Fruit fly (Drosophila melanogaster) whole organism, embryonic: ENCODE measurements around the gene CG3634.

Source experiments
- Abd-B ChIP-seq: fragments of 200-800 bp; sonication (Bioruptor generic); optimal IDR thresholded peaks from 2 replicates; lab custom pipeline; 2018; ENCODE audit warnings: missing biosample characterization, mild to moderate bottlenecking, missing genetic modification characterization, moderate library complexity
- Adf1 ChIP-seq: fragments of 200-800 bp; sonication (Bioruptor generic); IDR thresholded peaks from 2 replicates; pipeline ENCODE4 v1.3.6; 2022; ENCODE audit warnings: missing biosample characterization, missing genetic modification characterization
- Blimp-1 ChIP-seq: fragments of 200-800 bp; sonication (Bioruptor generic); optimal IDR thresholded peaks from 3 replicates; lab custom pipeline; 2018; ENCODE audit warnings: missing biosample characterization, missing genetic modification characterization, mild to moderate bottlenecking, moderate library complexity, missing genetic modification reagents
- CG10462 ChIP-seq: fragments of 200-800 bp; sonication (Bioruptor generic); optimal IDR thresholded peaks from 2 replicates; lab custom pipeline; 2016; ENCODE audit warnings: missing biosample characterization, missing genetic modification characterization
- CG10565 ChIP-seq: fragments of 200-800 bp; sonication (Bioruptor generic); optimal IDR thresholded peaks from 3 replicates; lab custom pipeline; 2016; ENCODE audit warnings: missing biosample characterization, mild to moderate bottlenecking, missing genetic modification characterization
- CG11456 ChIP-seq: fragments of 200-800 bp; sonication (Bioruptor generic); IDR thresholded peaks from 3 replicates; pipeline ENCODE4 v1.3.6; 2022; ENCODE audit warnings: missing biosample characterization, missing genetic modification characterization
- CG11560 ChIP-seq: fragments of 200-800 bp; sonication (Bioruptor generic); IDR thresholded peaks from 3 replicates; pipeline ENCODE4 v1.3.6; 2022; ENCODE audit warnings: missing biosample characterization, missing genetic modification characterization
- CG12155 ChIP-seq: fragments of 200-800 bp; sonication (Bioruptor generic); optimal IDR thresholded peaks from 3 replicates; lab custom pipeline; 2016; ENCODE audit warnings: missing biosample characterization, missing genetic modification characterization
- CG16779 ChIP-seq: fragments of 200-800 bp; sonication (Bioruptor generic); IDR thresholded peaks from 2 replicates; pipeline ENCODE4 v1.3.6; 2022; ENCODE audit warnings: missing biosample characterization, missing genetic modification characterization
- CG17186 ChIP-seq: fragments of 200-800 bp; sonication (Bioruptor generic); optimal IDR thresholded peaks from 3 replicates; lab custom pipeline; 2017; ENCODE audit warnings: missing biosample characterization, missing genetic modification reagents, missing genetic modification characterization
- CG1792 ChIP-seq: fragments of 200-800 bp; sonication (Bioruptor generic); optimal IDR thresholded peaks from 2 replicates; lab custom pipeline; 2016; ENCODE audit warnings: missing biosample characterization, missing genetic modification characterization
- CG18476 ChIP-seq: fragments of 200-800 bp; sonication (Bioruptor generic); optimal IDR thresholded peaks from 2 replicates; lab custom pipeline; 2016; ENCODE audit warnings: missing biosample characterization, mild to moderate bottlenecking, missing genetic modification characterization
- CG30020 ChIP-seq: fragments of 200-800 bp; optimal IDR thresholded peaks from 2 replicates; lab custom pipeline; 2019; ENCODE audit warnings: missing biosample characterization, mild to moderate bottlenecking, missing genetic modification characterization, moderate library complexity
- CG30403 ChIP-seq: fragments of 200-800 bp; sonication (Bioruptor generic); optimal IDR thresholded peaks from 3 replicates; lab custom pipeline; 2016; ENCODE audit warnings: missing biosample characterization, missing genetic modification characterization
- CG31388 ChIP-seq: fragments of 200-800 bp; sonication (Bioruptor generic); optimal IDR thresholded peaks from 2 replicates; lab custom pipeline; 2016; ENCODE audit warnings: missing biosample characterization, missing genetic modification characterization
- CG32772 ChIP-seq: fragments of 200-800 bp; sonication (Bioruptor generic); IDR thresholded peaks from 2 replicates; pipeline ENCODE4 v1.3.6; 2022; ENCODE audit warnings: missing biosample characterization, missing genetic modification characterization
- CG34224 ChIP-seq: fragments of 200-800 bp; sonication (Bioruptor generic); IDR thresholded peaks from 3 replicates; pipeline ENCODE4 v1.3.6; 2022; ENCODE audit warnings: missing biosample characterization, missing genetic modification characterization; ENCODE audit not compliant: partially characterized antibody
- CG34422 ChIP-seq: fragments of 200-800 bp; sonication (Bioruptor generic); IDR thresholded peaks from 3 replicates; pipeline ENCODE4 v1.3.6; 2022; ENCODE audit warnings: missing biosample characterization, missing genetic modification characterization
- CG3838 ChIP-seq: fragments of 200-800 bp; sonication (Bioruptor generic); optimal IDR thresholded peaks from 3 replicates; lab custom pipeline; 2016; ENCODE audit warnings: missing biosample characterization, missing genetic modification characterization
- CG43689 ChIP-seq: fragments of 200-800 bp; sonication (Bioruptor generic); IDR thresholded peaks from 2 replicates; pipeline ENCODE4 v1.3.6; 2022; ENCODE audit warnings: missing biosample characterization, missing genetic modification characterization
- CG4424 ChIP-seq: fragments of 200-800 bp; sonication (Bioruptor generic); optimal IDR thresholded peaks from 3 replicates; lab custom pipeline; 2016; ENCODE audit warnings: missing biosample characterization, missing genetic modification characterization
- CG4707 ChIP-seq: fragments of 200-800 bp; sonication (Bioruptor generic); optimal IDR thresholded peaks from 2 replicates; lab custom pipeline; 2018; ENCODE audit warnings: missing biosample characterization, mild to moderate bottlenecking, missing genetic modification characterization, moderate library complexity
- CG4854 ChIP-seq: fragments of 200-800 bp; sonication (Bioruptor generic); optimal IDR thresholded peaks from 2 replicates; lab custom pipeline; 2016; ENCODE audit warnings: missing biosample characterization, missing genetic modification characterization, inconsistent platforms
- CG6813 ChIP-seq: fragments of 200-800 bp; sonication (Bioruptor generic); optimal IDR thresholded peaks from 2 replicates; lab custom pipeline; 2017; ENCODE audit warnings: missing biosample characterization, missing genetic modification characterization, mild to moderate bottlenecking, moderate library complexity, missing genetic modification reagents
- CG7839 ChIP-seq: fragments of 200-800 bp; sonication (Bioruptor generic); optimal IDR thresholded peaks from 3 replicates; lab custom pipeline; 2018; ENCODE audit warnings: missing biosample characterization, mild to moderate bottlenecking, missing genetic modification characterization, moderate library complexity
- CG8478 ChIP-seq: fragments of >200 bp; optimal IDR thresholded peaks from 2 replicates; lab custom pipeline; 2018
- CG9817 ChIP-seq: fragments of 200-800 bp; sonication (Bioruptor generic); optimal IDR thresholded peaks from 2 replicates; lab custom pipeline; 2018; ENCODE audit warnings: missing biosample characterization, mild to moderate bottlenecking, missing genetic modification characterization, moderate library complexity
- CG9876 ChIP-seq: fragments of 200-800 bp; sonication (Bioruptor generic); optimal IDR thresholded peaks from 2 replicates; lab custom pipeline; 2016; ENCODE audit warnings: missing biosample characterization, missing genetic modification characterization
- CkIIα-i1 ChIP-seq: fragments of 200-800 bp; sonication (Bioruptor generic); IDR thresholded peaks from 2 replicates; pipeline ENCODE4 v1.3.6; 2022; ENCODE audit warnings: missing biosample characterization, missing genetic modification characterization
- CrebB ChIP-seq: fragments of 200-800 bp; sonication (Bioruptor generic); optimal IDR thresholded peaks from 3 replicates; lab custom pipeline; 2018; ENCODE audit warnings: missing biosample characterization, mild to moderate bottlenecking, missing genetic modification characterization
- D19B ChIP-seq: fragments of 200-800 bp; sonication (Bioruptor generic); optimal IDR thresholded peaks from 2 replicates; lab custom pipeline; 2017; ENCODE audit warnings: missing biosample characterization, mild to moderate bottlenecking, missing genetic modification characterization
- Dek ChIP-seq: fragments of 200-800 bp; sonication (Bioruptor generic); optimal IDR thresholded peaks from 3 replicates; lab custom pipeline; 2019; ENCODE audit warnings: missing biosample characterization, mild to moderate bottlenecking, missing genetic modification characterization, moderate library complexity
- E2f1 ChIP-seq: fragments of 200-800 bp; sonication (Bioruptor generic); IDR thresholded peaks from 2 replicates; pipeline ENCODE4 v1.3.6; 2022; ENCODE audit warnings: missing biosample characterization, missing genetic modification characterization
- H2.0 ChIP-seq: fragments of 200-800 bp; sonication (Bioruptor generic); IDR thresholded peaks from 2 replicates; pipeline ENCODE4 v1.3.6; 2022; ENCODE audit warnings: missing biosample characterization, missing genetic modification characterization
- Hr39 ChIP-seq: fragments of >200 bp; optimal IDR thresholded peaks from 2 replicates; lab custom pipeline; 2017
- NfI ChIP-seq: fragments of 200-800 bp; sonication (Bioruptor generic); optimal IDR thresholded peaks from 3 replicates; lab custom pipeline; 2018; ENCODE audit warnings: missing biosample characterization, mild to moderate bottlenecking, missing genetic modification characterization, moderate library complexity
- PHDP ChIP-seq: fragments of 200-800 bp; sonication (Bioruptor generic); optimal IDR thresholded peaks from 3 replicates; lab custom pipeline; 2018; ENCODE audit warnings: missing biosample characterization, mild to moderate bottlenecking, missing genetic modification characterization, moderate library complexity
- Side ChIP-seq: fragments of 200-800 bp; sonication (Bioruptor generic); optimal IDR thresholded peaks from 2 replicates; lab custom pipeline; 2016; ENCODE audit warnings: missing biosample characterization, missing genetic modification characterization
- Trl ChIP-seq, 3 experiments: fragments of >200 bp in 2 of 3; fragments of 200-800 bp in 1 of 3; sonication (Bioruptor generic) in 1 of 3; optimal IDR thresholded peaks; 2 replicates in 1 of 3; 3 replicates in 2 of 3; lab custom pipeline; 2016 to 2017; ENCODE audit warnings: missing biosample characterization in 1 of 3, missing genetic modification characterization in 1 of 3
- chif ChIP-seq, 2 experiments: fragments of 200-800 bp; sonication (Bioruptor generic); optimal IDR thresholded peaks; 3 replicates each; lab custom pipeline; 2016; ENCODE audit warnings: missing biosample characterization in 2 of 2, missing genetic modification characterization in 2 of 2
- dmrt99B ChIP-seq: fragments of 200-800 bp; sonication (Bioruptor generic); optimal IDR thresholded peaks from 2 replicates; lab custom pipeline; 2018; ENCODE audit warnings: missing biosample characterization, mild to moderate bottlenecking, missing genetic modification characterization, moderate library complexity
- hkb ChIP-seq, 2 experiments: fragments of 200-800 bp in 1 of 2; fragments of >200 bp in 1 of 2; sonication (Bioruptor generic) in 1 of 2; IDR thresholded peaks in 1 of 2; optimal IDR thresholded peaks in 1 of 2; 2 replicates each; pipeline versions ENCODE4 v1.3.6 to Lab custom; 2017 to 2022; ENCODE audit warnings: missing biosample characterization in 1 of 2, missing genetic modification characterization in 1 of 2
- hth ChIP-seq: fragments of >200 bp; optimal IDR thresholded peaks from 2 replicates; lab custom pipeline; 2017; ENCODE audit warnings: inconsistent platforms
- nmo ChIP-seq: fragments of 200-800 bp; sonication (Bioruptor generic); optimal IDR thresholded peaks from 2 replicates; lab custom pipeline; 2018; ENCODE audit warnings: missing biosample characterization, mild to moderate bottlenecking, missing genetic modification characterization, moderate library complexity
- pb ChIP-seq: fragments of 200-800 bp; sonication (Bioruptor generic); optimal IDR thresholded peaks from 3 replicates; lab custom pipeline; 2016; ENCODE audit warnings: missing biosample characterization, missing genetic modification characterization
- psq ChIP-seq: fragments of 200-800 bp; sonication (Bioruptor generic); optimal IDR thresholded peaks from 2 replicates; lab custom pipeline; 2017; ENCODE audit warnings: missing biosample characterization, missing genetic modification characterization
- sd ChIP-seq: fragments of 200-800 bp; sonication (Bioruptor generic); optimal IDR thresholded peaks from 3 replicates; lab custom pipeline; 2018; ENCODE audit warnings: missing biosample characterization, mild to moderate bottlenecking, missing genetic modification characterization, moderate library complexity
- sob ChIP-seq: fragments of 200-800 bp; sonication (Bioruptor generic); IDR thresholded peaks from 2 replicates; pipeline ENCODE4 v1.3.6; 2022; ENCODE audit warnings: missing biosample characterization, missing genetic modification characterization
- tin ChIP-seq: fragments of 200-800 bp; sonication (Bioruptor generic); optimal IDR thresholded peaks from 3 replicates; lab custom pipeline; 2016; ENCODE audit warnings: missing biosample characterization, missing genetic modification characterization
- trem ChIP-seq: fragments of 200-800 bp; optimal IDR thresholded peaks from 3 replicates; lab custom pipeline; 2019; ENCODE audit warnings: missing biosample characterization, mild to moderate bottlenecking, missing genetic modification characterization, moderate library complexity

The CG3634 gene

DNA sequence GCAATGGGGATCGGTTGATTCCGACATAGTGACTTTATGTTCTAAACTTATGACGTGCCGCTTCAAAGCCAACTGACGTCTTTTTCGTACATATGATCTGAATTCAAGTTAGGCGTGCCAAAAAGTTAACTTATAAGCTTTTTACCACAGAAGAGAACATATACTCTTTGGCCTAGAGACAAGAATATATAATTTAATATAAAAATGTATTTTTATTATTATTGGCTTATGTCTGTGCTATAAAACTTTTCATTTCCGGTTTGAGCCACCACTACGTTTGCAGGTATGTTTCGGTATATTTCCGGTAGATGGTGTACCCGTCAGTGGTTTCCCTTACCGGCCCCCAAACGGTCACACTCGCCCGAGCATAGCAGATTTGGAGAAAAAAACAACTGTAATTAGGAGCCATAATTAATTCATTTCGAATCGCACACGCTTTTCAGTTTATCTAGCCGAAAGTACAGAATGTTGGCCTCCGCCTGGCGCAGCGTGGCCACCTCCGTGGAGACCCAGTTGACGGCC is 10.7 kb downstream of the CG3634 start, which contains the start of the genes CG3698 and tzn (continued):
- TF ChIP-seq CG6813 (GFP tag; lab: Kevin White, UChicago) = peak; percentile 95
- peak; percentile 97 for TF ChIP-seq sob
- peak; percentile 89 for TF ChIP-seq CG4854 (GFP tag; lab: Kevin White, UChicago)
- TF ChIP-seq CG17186 (GFP tag; lab: Kevin White, UChicago) = peak; percentile 85
- TF ChIP-seq CG11560 (tag; lab: Robert Waterston, UW) = peak; percentile 79; the same call in 2 of the 3 replicates
- TF ChIP-seq tin (GFP tag; lab: Kevin White, UChicago) = peak; percentile 89
- TF ChIP-seq CG10462 = peak; percentile 82
- peak; percentile 90 for TF ChIP-seq CrebB (tag; lab: Kevin White, UChicago)
- no peak for TF ChIP-seq CG8478 (lab: Kevin White, UChicago)
- TF ChIP-seq CG34224 (GFP tag; lab: Robert Waterston, UW) = no peak
- peak; percentile 81 for TF ChIP-seq CG12155
- TF ChIP-seq CG1792 (GFP tag; lab: Kevin White, UChicago) = peak; percentile 68
- peak; percentile 66 for TF ChIP-seq CG30020 (tag; lab: Kevin White, UChicago)
- no peak for TF ChIP-seq hkb (optimal IDR thresholded peaks at IDR 0.05; lab: Kevin White, UChicago)
- TF ChIP-seq hkb (GFP tag; IDR thresholded peaks at IDR 0.05; lab: Robert Waterston, UW) = peak; percentile 93
- no peak for TF ChIP-seq dmrt99B (tag; lab: Kevin White, UChicago)
- peak; percentile 94 for TF ChIP-seq CG43689 (GFP tag; lab: Robert Waterston, UW)
- TF ChIP-seq Abd-B = peak; percentile 93
- no peak for TF ChIP-seq CG7839 (tag; lab: Kevin White, UChicago)
- TF ChIP-seq nmo (GFP tag; lab: Kevin White, UChicago) = peak; percentile 91
- TF ChIP-seq Dek (tag; lab: Kevin White, UChicago) = peak; percentile 87
- peak; percentile 79 to 87 for TF ChIP-seq chif (GFP tag; optimal IDR thresholded peaks at IDR 0.05; lab: Kevin White, UChicago)
- peak; percentile 87 for TF ChIP-seq psq (GFP tag; lab: Kevin White, UChicago)
- TF ChIP-seq CG32772 (GFP tag; lab: Robert Waterston, UW) = peak; percentile 92
- no peak for TF ChIP-seq Blimp-1 (GFP tag; lab: Kevin White, UChicago)
- TF ChIP-seq Side (GFP tag; lab: Kevin White, UChicago) = peak; percentile 86
- TF ChIP-seq hth (lab: Kevin White, UChicago) = no peak
- peak; percentile 95 for TF ChIP-seq CG4424
- TF ChIP-seq H2.0 (GFP tag; lab: Robert Waterston, UW) = peak; percentile 91
- no peak for TF ChIP-seq sd (tag; lab: Kevin White, UChicago)
- TF ChIP-seq Trl (optimal IDR thresholded peaks at IDR 0.05; lab: Kevin White, UChicago) = no peak
- peak; percentile 90 for TF ChIP-seq Trl (GFP tag; optimal IDR thresholded peaks at IDR 0.05; lab: Kevin White, UChicago)
- peak; percentile 86 for TF ChIP-seq CkIIα-i1 (GFP tag; lab: Robert Waterston, UW)
- TF ChIP-seq PHDP (tag; lab: Kevin White, UChicago) = peak; percentile 91
- peak; percentile 95 for TF ChIP-seq CG9876 (GFP tag; lab: Kevin White, UChicago)
- TF ChIP-seq CG3838 (GFP tag; lab: Kevin White, UChicago) = peak; percentile 82
- peak; percentile 85 for TF ChIP-seq CG30403
- peak; percentile 90 for TF ChIP-seq trem (tag; lab: Kevin White, UChicago)
- TF ChIP-seq CG34422 (GFP tag; lab: Robert Waterston, UW) = peak; percentile 95
- TF ChIP-seq CG16779 (GFP tag; lab: Robert Waterston, UW) = peak; percentile 84
- TF ChIP-seq CG9817 (tag; lab: Kevin White, UChicago) = peak; percentile 96
- TF ChIP-seq E2f1 (GFP tag; lab: Robert Waterston, UW) = peak; percentile 92
- peak; percentile 88 for TF ChIP-seq CG4707 (GFP tag; lab: Kevin White, UChicago)
- TF ChIP-seq pb (GFP tag; lab: Kevin White, UChicago) = peak; percentile 87
- TF ChIP-seq Hr39 (lab: Kevin White, UChicago) = no peak
- TF ChIP-seq NfI (GFP tag; lab: Kevin White, UChicago) = peak; percentile 98
- TF ChIP-seq D19B (GFP tag; lab: Kevin White, UChicago) = peak; percentile 86
- TF ChIP-seq Adf1 (GFP tag; lab: Robert Waterston, UW) = peak; percentile 73
- TF ChIP-seq CG10565 (GFP tag; lab: Kevin White, UChicago) = peak; percentile 75
- TF ChIP-seq CG11456 (GFP tag; lab: Robert Waterston, UW) = peak; percentile 98
- peak; percentile 67 for TF ChIP-seq CG18476 (GFP tag; lab: Kevin White, UChicago)
- TF ChIP-seq CG31388 = peak; percentile 77
